Worm (Caenorhabditis elegans): ENCODE data around the gene C05C10.3.

The C05C10.3 gene

DNA sequence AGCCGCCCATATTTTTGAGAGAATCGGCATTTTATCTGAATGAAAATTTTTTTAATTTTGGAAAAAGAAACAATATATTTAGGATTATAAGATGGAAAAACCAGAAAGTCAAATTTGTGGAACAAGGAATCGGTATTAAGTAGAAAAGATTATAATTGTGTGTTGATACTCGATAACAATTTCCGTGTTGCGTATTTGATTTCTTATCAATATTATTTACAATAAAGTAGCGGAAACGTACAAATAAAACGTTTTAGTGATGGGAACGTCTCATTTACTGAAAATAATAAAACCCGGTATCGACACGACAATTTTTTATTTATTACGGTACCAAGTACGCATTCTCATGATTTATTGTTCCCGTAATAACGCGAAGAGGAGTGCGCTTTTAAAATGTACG lies at the start of gene C05C10.3:
TSS of gene C05C10.3 (minus strand) at position 35 of the 400 bp plus-strand sequence.
- TF ChIP-seq nhr-77 (tag; optimal IDR thresholded peaks at IDR 0.05) = peak; percentile 35
- no peak for TF ChIP-seq daf-16 (GFP tag; optimal IDR thresholded peaks at IDR 0.05)
- peak; percentile 82 for TF ChIP-seq daf-16 (tag; optimal IDR thresholded peaks at IDR 0.05)
- no peak for TF ChIP-seq unc-39 (tag; optimal IDR thresholded peaks at IDR 0.05)
- no peak for TF ChIP-seq tra-1 (GFP tag; IDR thresholded peaks at IDR 0.05)
- peak; percentile 7 for TF ChIP-seq pqm-1 (tag; optimal IDR thresholded peaks at IDR 0.05)
- peak; percentile 2 for TF ChIP-seq nhr-28 (tag; optimal IDR thresholded peaks at IDR 0.05)
- peak; percentile 24 for TF ChIP-seq dve-1 (tag; optimal IDR thresholded peaks at IDR 0.05; ENCODE audit: insufficient read depth)
- no peak for TF ChIP-seq mdl-1 (tag; optimal IDR thresholded peaks at IDR 0.05)

DNA sequence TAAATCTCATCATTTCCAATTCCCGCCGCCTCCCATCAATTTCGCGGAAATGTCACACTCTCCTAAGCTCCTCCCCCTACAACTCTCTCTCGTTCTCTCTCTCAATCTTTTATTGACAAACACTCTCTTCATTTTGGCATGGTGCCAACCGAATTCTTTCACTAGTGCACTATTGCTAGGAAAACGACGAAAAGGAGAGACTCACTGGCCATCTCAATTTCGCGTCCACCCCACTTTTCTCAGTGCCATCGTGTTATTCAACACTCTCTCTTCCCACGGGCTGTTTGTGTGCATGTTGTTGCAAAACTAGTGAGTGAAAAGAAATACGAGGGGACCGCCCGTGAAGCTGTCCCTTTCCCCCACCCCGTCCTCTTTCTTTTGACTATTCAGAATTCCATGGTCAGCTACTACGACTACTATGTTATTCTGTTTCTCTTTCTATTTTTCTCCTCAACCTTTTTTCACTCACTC lies 48.2 kb upstream of the C05C10.3 start:
- TF ChIP-seq dpl-1 (GFP tag; optimal IDR thresholded peaks at IDR 0.05) = peak; percentile 9
- TF ChIP-seq unc-62 (GFP tag; optimal IDR thresholded peaks at IDR 0.05 in 1 of 2) = peak in 1 of 2 experiments; percentile 98
- no peak for TF ChIP-seq unc-62 (tag; optimal IDR thresholded peaks at IDR 0.05)
- peak in 1 of 2 experiments; percentile 9 for TF ChIP-seq lsy-2 (tag; optimal IDR thresholded peaks at IDR 0.05)
- TF ChIP-seq nhr-11 (tag; optimal IDR thresholded peaks at IDR 0.05) = peak; percentile 89
- TF ChIP-seq nhr-28 (tag; optimal IDR thresholded peaks at IDR 0.05) = peak; percentile 14
- no peak for TF ChIP-seq ceh-62 (tag; optimal IDR thresholded peaks at IDR 0.05)
- peak; percentile 22 for TF ChIP-seq lin-39 (tag; optimal IDR thresholded peaks at IDR 0.05)
- TF ChIP-seq fkh-10 (GFP tag; optimal IDR thresholded peaks at IDR 0.05) = peak; percentile 9
- 0 out of 2 replicates have a peak, but pooled peaks have one; percentile 50 for TF ChIP-seq ceh-20 (GFP tag; IDR thresholded peaks at IDR 0.05)
- no peak for TF ChIP-seq tra-1 (GFP tag; IDR thresholded peaks at IDR 0.05)
- TF ChIP-seq Y105C5A.15 (GFP tag; IDR thresholded peaks at IDR 0.05) = no peak
- no peak for TF ChIP-seq mes-2 (tag; optimal IDR thresholded peaks at IDR 0.05; ENCODE audit: poor library complexity, severe bottlenecking)
- peak; percentile 54 for TF ChIP-seq rbr-2 (tag; optimal IDR thresholded peaks at IDR 0.05)
- TF ChIP-seq saeg-2 (GFP tag; IDR thresholded peaks at IDR 0.05) = no peak
- peak in 1 of 2 experiments; percentile 88 for TF ChIP-seq daf-16 (GFP tag; optimal IDR thresholded peaks at IDR 0.05)
- TF ChIP-seq daf-16 (tag; optimal IDR thresholded peaks at IDR 0.05) = no peak
- no peak for TF ChIP-seq zip-11 (GFP tag; IDR thresholded peaks at IDR 0.05)
- no peak for TF ChIP-seq gei-8 (GFP tag; optimal IDR thresholded peaks at IDR 0.05)
- TF ChIP-seq F37D6.2 (tag; optimal IDR thresholded peaks at IDR 0.05) = no peak
- TF ChIP-seq mdl-1 (tag; optimal IDR thresholded peaks at IDR 0.05) = peak in 1 of 2 experiments; percentile 18
- TF ChIP-seq hlh-30 (tag; optimal IDR thresholded peaks at IDR 0.05; ENCODE audit: insufficient read depth) = peak; percentile 1
- TF ChIP-seq hmg-1.1 (GFP tag; IDR thresholded peaks at IDR 0.05) = peak; percentile 51; the same call in 1 of the 2 replicates
- peak; percentile 42 for TF ChIP-seq hlh-11 (tag; optimal IDR thresholded peaks at IDR 0.05)
- peak; percentile 18 for TF ChIP-seq mxl-3 (GFP tag; optimal IDR thresholded peaks at IDR 0.05)

DNA sequence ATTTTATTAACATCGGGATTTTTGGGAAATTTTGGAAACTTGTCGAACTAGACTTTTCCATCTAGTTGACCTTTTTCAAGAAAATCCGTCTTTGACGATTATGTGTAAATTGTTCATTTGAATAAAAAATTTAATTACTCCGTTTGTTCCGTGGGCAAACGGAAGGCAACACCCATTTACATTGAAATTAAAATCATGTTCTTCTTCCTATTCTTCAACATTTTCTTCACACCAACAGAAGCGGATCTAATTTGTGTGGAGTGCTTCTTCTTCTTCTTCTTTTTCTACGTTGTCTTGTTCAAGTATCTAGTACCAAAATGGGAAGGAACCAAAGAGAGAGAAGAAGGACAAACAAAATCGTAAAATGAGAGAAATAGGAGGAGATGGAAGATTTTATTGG lies 45.7 kb upstream of the C05C10.3 start:
- TF ChIP-seq aly-2 (tag; optimal IDR thresholded peaks at IDR 0.05) (no peak), nhr-77 (tag; optimal IDR thresholded peaks at IDR 0.05) (no peak)

DNA sequence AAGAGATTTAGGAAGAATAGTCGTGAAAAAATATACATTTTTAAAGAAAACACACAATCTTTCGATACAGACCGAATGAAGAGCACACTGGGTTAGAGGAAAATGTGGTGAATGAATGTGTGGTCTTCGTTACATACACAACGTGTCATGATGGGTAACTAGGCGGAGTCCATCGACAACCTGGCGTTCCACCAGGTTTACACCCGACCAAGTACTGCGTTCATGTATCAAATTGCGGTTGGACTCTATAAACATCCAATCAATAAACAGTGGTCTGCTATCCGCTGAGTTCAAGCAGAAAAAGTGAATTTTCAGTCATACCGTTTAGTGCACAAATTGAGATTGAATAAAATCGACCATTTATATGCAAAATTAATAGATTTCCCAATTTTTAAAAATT lies 45.1 kb upstream of the C05C10.3 start, which contains the start of gene sdz-38:
TSS of gene sdz-38 (minus strand) at position 101 of the 400 bp plus-strand sequence.
- TF ChIP-seq zfp-3 (GFP tag; conservative IDR thresholded peaks at IDR 0.05) (no peak), F26F4.8 (GFP tag; conservative IDR thresholded peaks at IDR 0.05) (no peak), mep-1 (tag; optimal IDR thresholded peaks at IDR 0.05) (no peak), snpc-4 (tag; optimal IDR thresholded peaks at IDR 0.05) (no peak), hlh-30 (tag; optimal IDR thresholded peaks at IDR 0.05; ENCODE audit: insufficient read depth) (no peak), R02D3.7 (tag; optimal IDR thresholded peaks at IDR 0.05) (no peak), mxl-2 (GFP tag; conservative IDR thresholded peaks at IDR 0.05) (no peak), nhr-102 (tag; optimal IDR thresholded peaks at IDR 0.05) (no peak), unc-62 (GFP tag; optimal IDR thresholded peaks at IDR 0.05 in 1 of 2) (no peak), unc-62 (tag; optimal IDR thresholded peaks at IDR 0.05) (no peak), skn-1 (tag; optimal IDR thresholded peaks at IDR 0.05) (no peak), pha-4 (GFP tag; IDR thresholded peaks at IDR 0.05) (no peak), pha-4 (tag; optimal IDR thresholded peaks at IDR 0.05) (no peak), lin-38 (GFP tag; IDR thresholded peaks at IDR 0.05) (no peak)

Measured in whole organism, L4 larva.